Worm (Caenorhabditis elegans) whole organism, L2 larva: ENCODE results near the gene enol-1.
A peak's percentile ranks its signal among the peaks of the same experiment; 100 is the strongest.

Source experiments
- C34F6.9 ChIP-seq: fragments of 150-350 bp; optimal IDR thresholded peaks from 2 replicates; lab custom pipeline; 2014; ENCODE audit warnings: missing biosample characterization, missing genetic modification characterization
- F13H6.1 ChIP-seq: sonication (generic microtip); optimal IDR thresholded peaks from 2 replicates; lab custom pipeline; 2016; ENCODE audit warnings: missing genetic modification characterization, missing compliant biosample characterization
- R02D3.7 ChIP-seq: fragments of 150-350 bp; optimal IDR thresholded peaks from 2 replicates; lab custom pipeline; 2014; ENCODE audit warnings: missing biosample characterization, missing genetic modification characterization
- Y55F3AM.14 ChIP-seq: fragments of 200-800 bp; sonication (Bioruptor generic); optimal IDR thresholded peaks from 2 replicates; lab custom pipeline; 2018; ENCODE audit warnings: mild to moderate bottlenecking, missing genetic modification characterization, missing compliant biosample characterization
- ZK546.5 ChIP-seq: sonication (generic microtip); optimal IDR thresholded peaks from 2 replicates; lab custom pipeline; 2017; ENCODE audit warnings: missing biosample characterization, missing genetic modification characterization
- alr-1 ChIP-seq: fragments of 150-350 bp; optimal IDR thresholded peaks from 2 replicates; lab custom pipeline; 2014; ENCODE audit warnings: missing biosample characterization, missing genetic modification characterization
- aly-2 ChIP-seq: fragments of 150-350 bp; optimal IDR thresholded peaks from 2 replicates; lab custom pipeline; 2014; ENCODE audit warnings: missing biosample characterization, missing genetic modification characterization
- ama-1 ChIP-seq: fragments of 150-350 bp; optimal IDR thresholded peaks from 2 replicates; lab custom pipeline; 2018; ENCODE audit warnings: inconsistent platforms
- blmp-1 ChIP-seq: sonication (generic microtip); optimal IDR thresholded peaks from 2 replicates; lab custom pipeline; 2017; ENCODE audit warnings: missing genetic modification characterization, mild to moderate bottlenecking, missing compliant biosample characterization, antibody characterized with exemption, moderate library complexity; ENCODE audit not compliant: insufficient read depth
- ceh-16 ChIP-seq: fragments of 150-350 bp; optimal IDR thresholded peaks from 2 replicates; lab custom pipeline; 2014; ENCODE audit warnings: missing biosample characterization, missing genetic modification characterization
- ceh-82 ChIP-seq: fragments of 150-350 bp; optimal IDR thresholded peaks from 2 replicates; lab custom pipeline; 2014; ENCODE audit warnings: missing biosample characterization, missing genetic modification characterization
- crh-2 ChIP-seq: sonication (generic microtip); optimal IDR thresholded peaks from 2 replicates; lab custom pipeline; 2017; ENCODE audit warnings: missing biosample characterization, missing genetic modification characterization
- dmd-4 ChIP-seq: sonication (generic microtip); optimal IDR thresholded peaks from 2 replicates; lab custom pipeline; 2017; ENCODE audit warnings: missing biosample characterization, missing genetic modification characterization
- egl-27 ChIP-seq: sonication (generic microtip); optimal IDR thresholded peaks from 3 replicates; lab custom pipeline; 2017; ENCODE audit warnings: missing biosample characterization, missing genetic modification reagents, missing genetic modification characterization
- elt-1 ChIP-seq: fragments of 150-350 bp; optimal IDR thresholded peaks from 2 replicates; lab custom pipeline; 2014; ENCODE audit warnings: missing biosample characterization, missing genetic modification characterization
- elt-3 ChIP-seq: sonication (generic microtip); optimal IDR thresholded peaks from 2 replicates; lab custom pipeline; 2017; ENCODE audit warnings: missing biosample characterization, missing genetic modification characterization
- fos-1 ChIP-seq: fragments of 150-350 bp; optimal IDR thresholded peaks from 2 replicates; lab custom pipeline; 2014; ENCODE audit warnings: missing biosample characterization, missing genetic modification characterization
- gmeb-1 ChIP-seq: fragments of 150-350 bp; optimal IDR thresholded peaks from 2 replicates; lab custom pipeline; 2014; ENCODE audit warnings: missing biosample characterization, missing genetic modification characterization
- lin-11 ChIP-seq: fragments of 150-350 bp; sonication (generic microtip); optimal IDR thresholded peaks from 2 replicates; lab custom pipeline; 2014; ENCODE audit warnings: missing biosample characterization, missing genetic modification characterization, inconsistent platforms, mixed read lengths
- lin-39 ChIP-seq: fragments of 150-350 bp; optimal IDR thresholded peaks from 2 replicates; lab custom pipeline; 2014; ENCODE audit warnings: missing biosample characterization, missing genetic modification reagents, missing genetic modification characterization
- lsy-2 ChIP-seq, 2 experiments: fragments of 150-350 bp in 1 of 2; sonication (generic microtip) in 1 of 2; optimal IDR thresholded peaks; 2 replicates each; lab custom pipeline; 2014 to 2017; ENCODE audit warnings: missing biosample characterization in 2 of 2, missing genetic modification characterization in 2 of 2
- mab-5 ChIP-seq: fragments of 150-350 bp; optimal IDR thresholded peaks from 2 replicates; lab custom pipeline; 2014; ENCODE audit warnings: missing biosample characterization, missing genetic modification characterization
- mbf-1 ChIP-seq: sonication (generic microtip); optimal IDR thresholded peaks from 2 replicates; lab custom pipeline; 2017; ENCODE audit warnings: missing biosample characterization, missing genetic modification characterization
- mdl-1 ChIP-seq, 2 experiments: fragments of 150-350 bp in 1 of 2; sonication (generic microtip) in 1 of 2; optimal IDR thresholded peaks; 2 replicates each; lab custom pipeline; 2017; ENCODE audit warnings: missing biosample characterization in 2 of 2, missing genetic modification characterization in 2 of 2
- nhr-10 ChIP-seq: sonication (generic microtip); optimal IDR thresholded peaks from 2 replicates; lab custom pipeline; 2017; ENCODE audit warnings: missing biosample characterization, missing genetic modification characterization
- nhr-11 ChIP-seq: fragments of 150-350 bp; optimal IDR thresholded peaks from 2 replicates; lab custom pipeline; 2014; ENCODE audit warnings: missing biosample characterization, missing genetic modification characterization
- nhr-12 ChIP-seq: fragments of 150-350 bp; optimal IDR thresholded peaks from 2 replicates; lab custom pipeline; 2014; ENCODE audit warnings: missing biosample characterization, missing genetic modification characterization
- nhr-129 ChIP-seq: fragments of 150-350 bp; optimal IDR thresholded peaks from 2 replicates; lab custom pipeline; 2014; ENCODE audit warnings: missing biosample characterization, missing genetic modification characterization
- nhr-21 ChIP-seq: fragments of 150-350 bp; optimal IDR thresholded peaks from 2 replicates; lab custom pipeline; 2014; ENCODE audit warnings: missing biosample characterization, missing genetic modification characterization
- nhr-23 ChIP-seq: fragments of 150-350 bp; optimal IDR thresholded peaks from 2 replicates; lab custom pipeline; 2014; ENCODE audit warnings: missing biosample characterization, missing genetic modification reagents, missing genetic modification characterization
- nhr-237 ChIP-seq: fragments of 150-350 bp; optimal IDR thresholded peaks from 2 replicates; lab custom pipeline; 2014; ENCODE audit warnings: missing biosample characterization, missing genetic modification characterization
- nhr-25 ChIP-seq: fragments of 150-350 bp; sonication (generic microtip); optimal IDR thresholded peaks from 3 replicates; lab custom pipeline; 2014; ENCODE audit warnings: missing biosample characterization, missing genetic modification characterization
- nhr-6 ChIP-seq: fragments of 150-350 bp; optimal IDR thresholded peaks from 2 replicates; lab custom pipeline; 2014; ENCODE audit warnings: missing biosample characterization, missing genetic modification characterization
- nhr-77 ChIP-seq: fragments of 150-350 bp; optimal IDR thresholded peaks from 2 replicates; lab custom pipeline; 2014; ENCODE audit warnings: missing biosample characterization, missing genetic modification characterization
- peb-1 ChIP-seq: fragments of 150-350 bp; optimal IDR thresholded peaks from 2 replicates; lab custom pipeline; 2014; ENCODE audit warnings: missing biosample characterization, missing genetic modification characterization
- sem-4 ChIP-seq: fragments of 150-350 bp; optimal IDR thresholded peaks from 2 replicates; lab custom pipeline; 2014; ENCODE audit warnings: missing biosample characterization, missing genetic modification reagents, missing genetic modification characterization
- skn-1 ChIP-seq: sonication (generic microtip); optimal IDR thresholded peaks from 2 replicates; lab custom pipeline; 2017; ENCODE audit warnings: missing biosample characterization, missing genetic modification characterization
- sma-3 ChIP-seq: sonication (generic microtip); optimal IDR thresholded peaks from 2 replicates; lab custom pipeline; 2016; ENCODE audit warnings: missing genetic modification reagents, missing genetic modification characterization, missing compliant biosample characterization
- sma-9 ChIP-seq, 2 experiments: fragments of 150-350 bp in 1 of 2; sonication (generic microtip) in 1 of 2; optimal IDR thresholded peaks; 2 replicates each; lab custom pipeline; 2014 to 2016; ENCODE audit warnings: missing genetic modification characterization in 2 of 2, mild to moderate bottlenecking in 1 of 2, missing biosample characterization in 1 of 2, missing compliant biosample characterization in 1 of 2, missing genetic modification reagents in 1 of 2, moderate library complexity in 1 of 2
- snpc-4 ChIP-seq: fragments of 150-350 bp; optimal IDR thresholded peaks from 2 replicates; lab custom pipeline; 2014; ENCODE audit warnings: missing biosample characterization, missing genetic modification characterization
- unc-39 ChIP-seq: fragments of 150-350 bp; optimal IDR thresholded peaks from 2 replicates; lab custom pipeline; 2014; ENCODE audit warnings: missing biosample characterization, missing genetic modification characterization
- unc-55 ChIP-seq: fragments of 150-350 bp; sonication (generic microtip); optimal IDR thresholded peaks from 3 replicates; lab custom pipeline; 2014; ENCODE audit warnings: missing biosample characterization, missing genetic modification reagents, missing genetic modification characterization
- unc-62 ChIP-seq: fragments of 150-350 bp; optimal IDR thresholded peaks from 2 replicates; lab custom pipeline; 2014; ENCODE audit warnings: missing biosample characterization, missing genetic modification reagents, missing genetic modification characterization
- zag-1 ChIP-seq: fragments of 150-350 bp; optimal IDR thresholded peaks from 2 replicates; lab custom pipeline; 2014; ENCODE audit warnings: missing biosample characterization, missing genetic modification characterization
- ztf-1 ChIP-seq: fragments of 200-800 bp; sonication (Bioruptor generic); conservative IDR thresholded peaks from 2 replicates; pipeline ENCODE4 v1.3.6; 2022; ENCODE audit warnings: missing genetic modification characterization, missing compliant biosample characterization
- ztf-11 ChIP-seq: sonication (generic microtip); optimal IDR thresholded peaks from 2 replicates; lab custom pipeline; 2017; ENCODE audit warnings: missing biosample characterization, missing genetic modification characterization
- ztf-4 ChIP-seq: fragments of 150-350 bp; optimal IDR thresholded peaks from 2 replicates; lab custom pipeline; 2014; ENCODE audit warnings: missing biosample characterization, missing genetic modification characterization

The enol-1 gene

DNA sequence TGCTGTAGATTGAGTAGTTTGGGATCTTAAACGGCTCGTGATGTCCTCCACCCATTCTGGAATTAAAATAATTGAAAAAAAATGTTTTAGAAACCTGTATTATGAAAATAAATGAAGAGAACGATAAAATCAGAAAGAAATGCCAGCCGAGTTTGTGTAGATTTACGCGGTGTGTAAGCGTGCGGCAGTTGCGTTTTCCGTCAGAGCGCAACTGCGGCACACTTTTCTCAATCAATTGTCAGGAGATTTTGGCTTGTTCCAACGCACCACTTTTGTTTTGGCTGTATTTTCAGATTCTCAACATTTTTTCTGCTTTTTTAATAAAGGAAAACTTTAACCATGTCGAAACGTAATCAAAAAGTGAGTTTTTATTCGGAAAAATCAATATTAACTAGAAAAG, 34.0 kb downstream of the enol-1 start, which contains the start of the genes ndub-3 and C18E9.2:
ndub-3 (minus strand) TSS at position 56 of the 400 bp plus-strand sequence.
C18E9.2 (plus strand) TSS at position 172 of the 400 bp plus-strand sequence.
- TF ChIP-seq sma-9 (GFP tag; optimal IDR thresholded peaks at IDR 0.05; lab: Kevin White, UChicago) (no peak), sma-9 (tag; optimal IDR thresholded peaks at IDR 0.05; lab: Kevin White, UChicago) (no peak), elt-3 (tag; lab: Kevin White, UChicago) (no peak), snpc-4 (tag; lab: Kevin White, UChicago) (no peak), R02D3.7 (tag; lab: Kevin White, UChicago) (no peak), mab-5 (tag; lab: Kevin White, UChicago) (no peak), F13H6.1 (no peak), blmp-1 (tag; lab: Kevin White, UChicago) (no peak), lsy-2 (tag; optimal IDR thresholded peaks at IDR 0.05; lab: Kevin White, UChicago) (peak in 1 of 2 experiments; percentile 66), fos-1 (tag; lab: Kevin White, UChicago) (peak; percentile 32), unc-55 (peak; percentile 78), lin-11 (tag; lab: Kevin White, UChicago) (peak; percentile 52), C34F6.9 (tag; lab: Kevin White, UChicago) (peak; percentile 55), ceh-82 (tag; lab: Kevin White, UChicago) (no peak), ztf-1 (GFP tag; lab: Robert Waterston, UW) (no peak), Y55F3AM.14 (GFP tag; lab: Kevin White, UChicago) (no peak), nhr-129 (tag; lab: Kevin White, UChicago) (peak; percentile 60), nhr-237 (no peak), skn-1 (tag; lab: Kevin White, UChicago) (no peak), sma-3 (no peak), crh-2 (tag; lab: Kevin White, UChicago) (peak; percentile 40)

- no peak for TF ChIP-seq ztf-11 (tag; lab: Kevin White, UChicago)
- no peak for TF ChIP-seq nhr-12
- no peak for TF ChIP-seq lin-39 (tag; lab: Kevin White, UChicago)
- peak; percentile 50 for TF ChIP-seq ZK546.5
- TF ChIP-seq lin-11 (tag; lab: Kevin White, UChicago) = peak; percentile 61
- TF ChIP-seq nhr-6 = no peak
- peak; percentile 83 for TF ChIP-seq F13H6.1
- TF ChIP-seq unc-55 = peak; percentile 93
- peak; percentile 50 for TF ChIP-seq nhr-21 (tag; lab: Kevin White, UChicago)
- TF ChIP-seq nhr-129 (tag; lab: Kevin White, UChicago) = peak; percentile 71
- peak; percentile 96 for TF ChIP-seq gmeb-1 (tag; lab: Kevin White, UChicago)
- no peak for TF ChIP-seq elt-1 (tag; lab: Kevin White, UChicago)
- no peak for TF ChIP-seq aly-2 (tag; lab: Kevin White, UChicago)
- peak; percentile 74 for TF ChIP-seq sma-9 (GFP tag; optimal IDR thresholded peaks at IDR 0.05; lab: Kevin White, UChicago)
- TF ChIP-seq sma-9 (tag; optimal IDR thresholded peaks at IDR 0.05; lab: Kevin White, UChicago) = no peak
- no peak for TF ChIP-seq nhr-237
- TF ChIP-seq unc-62 (GFP tag; lab: Kevin White, UChicago) = no peak
- peak; percentile 1 for TF ChIP-seq sem-4 (tag; lab: Kevin White, UChicago)
- no peak for TF ChIP-seq skn-1 (tag; lab: Kevin White, UChicago)
- TF ChIP-seq lsy-2 (tag; optimal IDR thresholded peaks at IDR 0.05; lab: Kevin White, UChicago) = peak; percentile 86 to 94
- TF ChIP-seq mdl-1 (tag; optimal IDR thresholded peaks at IDR 0.05; lab: Kevin White, UChicago) = peak in 1 of 2 experiments; percentile 23
- no peak for TF ChIP-seq ama-1 (lab: Kevin White, UChicago)
- no peak for TF ChIP-seq nhr-77 (tag; lab: Kevin White, UChicago)
- no peak for TF ChIP-seq elt-3 (tag; lab: Kevin White, UChicago)
- no peak for TF ChIP-seq nhr-11
- peak; percentile 81 for TF ChIP-seq nhr-25
- peak; percentile 90 for TF ChIP-seq C34F6.9 (tag; lab: Kevin White, UChicago)
- TF ChIP-seq zag-1 (tag; lab: Kevin White, UChicago) = peak; percentile 73
- no peak for TF ChIP-seq ceh-16 (tag; lab: Kevin White, UChicago)
- TF ChIP-seq blmp-1 (tag; lab: Kevin White, UChicago) = no peak
- TF ChIP-seq ztf-4 (tag; lab: Kevin White, UChicago) = peak; percentile 41
- TF ChIP-seq egl-27 (tag; lab: Kevin White, UChicago) = peak; percentile 71
- TF ChIP-seq ztf-1 (GFP tag; lab: Robert Waterston, UW) = no peak
- no peak for TF ChIP-seq alr-1
- no peak for TF ChIP-seq nhr-23
- no peak for TF ChIP-seq dmd-4 (tag; lab: Kevin White, UChicago)
- no peak for TF ChIP-seq mbf-1
- peak; percentile 94 for TF ChIP-seq fos-1 (tag; lab: Kevin White, UChicago)
- peak; percentile 35 for TF ChIP-seq nhr-10 (tag; lab: Kevin White, UChicago)
- no peak for TF ChIP-seq unc-39
- TF ChIP-seq sma-3 = peak; percentile 59
- no peak for TF ChIP-seq ceh-82 (tag; lab: Kevin White, UChicago)
- TF ChIP-seq peb-1 (tag; lab: Kevin White, UChicago) = no peak
- no peak for TF ChIP-seq Y55F3AM.14 (GFP tag; lab: Kevin White, UChicago)
These were observed 38.7 kb downstream of the enol-1 start, which contains the start of the genes szy-20 and C18E9.5 for ce11 chrII:8969251-8970183. TSS of gene szy-20 (minus strand) at chrII:8969333. TSS of gene C18E9.5 (plus strand) at chrII:8969980.
